Fruit fly (Drosophila melanogaster): ENCODE results near the gene TotM.

Gene TotM

dm6 chr2L:5304367-5304766 lies 25.3 kb upstream of the TotM start:
- TF ChIP-seq CG1620 (GFP tag; optimal IDR thresholded peaks at IDR 0.05) (no peak), CG14711 (tag; optimal IDR thresholded peaks at IDR 0.05) (peak; percentile 30), toe (GFP tag; optimal IDR thresholded peaks at IDR 0.05) (no peak), CG5204 (GFP tag; optimal IDR thresholded peaks at IDR 0.05) (no peak), CG11617 (GFP tag; optimal IDR thresholded peaks at IDR 0.05) (no peak), Crg-1 (GFP tag; optimal IDR thresholded peaks at IDR 0.05) (peak; percentile 32), Mnt (GFP tag; optimal IDR thresholded peaks at IDR 0.05) (peak; percentile 15), cic (GFP tag; optimal IDR thresholded peaks at IDR 0.05) (peak; percentile 67), kay (GFP tag; ENCODE audit: borderline replicate concordance) (peak; percentile 92), pad (GFP tag; optimal IDR thresholded peaks at IDR 0.05) (no peak), Clk (GFP tag; optimal IDR thresholded peaks at IDR 0.05) (no peak), CG12768 (GFP tag; optimal IDR thresholded peaks at IDR 0.05) (peak; percentile 24), CG7101 (tag; optimal IDR thresholded peaks at IDR 0.05) (peak; percentile 47), bab1 (GFP tag; optimal IDR thresholded peaks at IDR 0.05) (no peak), CG7045 (GFP tag; optimal IDR thresholded peaks at IDR 0.05) (peak; percentile 24), tj (GFP tag; optimal IDR thresholded peaks at IDR 0.05) (no peak), Hr96 (GFP tag; optimal IDR thresholded peaks at IDR 0.05) (peak; percentile 37), CG33017 (tag; optimal IDR thresholded peaks at IDR 0.05) (peak; percentile 11), ovo (GFP tag; optimal IDR thresholded peaks at IDR 0.05) (peak; percentile 11), cnc (optimal IDR thresholded peaks at IDR 0.05) (no peak)

dm6 chr2L:5305240-5305875 lies 24.3 kb upstream of the TotM start:
- peak; percentile 56 for TF ChIP-seq ovo (GFP tag; optimal IDR thresholded peaks at IDR 0.05)
- no peak for TF ChIP-seq CG7101 (tag; optimal IDR thresholded peaks at IDR 0.05)
- TF ChIP-seq Mnt (GFP tag; optimal IDR thresholded peaks at IDR 0.05), result peak; percentile 91
- peak; percentile 91 for TF ChIP-seq Clk (GFP tag; optimal IDR thresholded peaks at IDR 0.05)
- TF ChIP-seq CG7045 (GFP tag; optimal IDR thresholded peaks at IDR 0.05), result no peak
- no peak for TF ChIP-seq CG14711 (tag; optimal IDR thresholded peaks at IDR 0.05)
- no peak for TF ChIP-seq CG5204 (GFP tag; optimal IDR thresholded peaks at IDR 0.05)
- TF ChIP-seq Hr96 (GFP tag; optimal IDR thresholded peaks at IDR 0.05), result peak; percentile 22
- peak; percentile 91 for TF ChIP-seq CG12768 (GFP tag; optimal IDR thresholded peaks at IDR 0.05)
- TF ChIP-seq Crg-1 (GFP tag; optimal IDR thresholded peaks at IDR 0.05), result no peak
- TF ChIP-seq cnc (optimal IDR thresholded peaks at IDR 0.05), result no peak
- peak; percentile 98 for TF ChIP-seq kay (GFP tag; ENCODE audit: borderline replicate concordance)
- peak; percentile 4 for TF ChIP-seq bab1 (GFP tag; optimal IDR thresholded peaks at IDR 0.05)
- TF ChIP-seq CG11617 (GFP tag; optimal IDR thresholded peaks at IDR 0.05), result no peak
- no peak for TF ChIP-seq CG1620 (GFP tag; optimal IDR thresholded peaks at IDR 0.05)
- peak; percentile 93 for TF ChIP-seq tj (GFP tag; optimal IDR thresholded peaks at IDR 0.05)
- TF ChIP-seq pad (GFP tag; optimal IDR thresholded peaks at IDR 0.05), result peak; percentile 29
- no peak for TF ChIP-seq CG33017 (tag; optimal IDR thresholded peaks at IDR 0.05)
- peak; percentile 99 for TF ChIP-seq cic (GFP tag; optimal IDR thresholded peaks at IDR 0.05)
- peak; percentile 63 for TF ChIP-seq toe (GFP tag; optimal IDR thresholded peaks at IDR 0.05)

dm6 chr2L:5306373-5306997 lies 23.2 kb upstream of the TotM start:
- TF ChIP-seq CG7101 (tag; optimal IDR thresholded peaks at IDR 0.05) (peak; percentile 42), cic (GFP tag; optimal IDR thresholded peaks at IDR 0.05) (peak; percentile 98), CG33017 (tag; optimal IDR thresholded peaks at IDR 0.05) (peak; percentile 66), CG5204 (GFP tag; optimal IDR thresholded peaks at IDR 0.05) (no peak), Mnt (GFP tag; optimal IDR thresholded peaks at IDR 0.05) (peak; percentile 95), CG12768 (GFP tag; optimal IDR thresholded peaks at IDR 0.05) (peak; percentile 84), Clk (GFP tag; optimal IDR thresholded peaks at IDR 0.05) (peak; percentile 58), bab1 (GFP tag; optimal IDR thresholded peaks at IDR 0.05) (no peak), CG7045 (GFP tag; optimal IDR thresholded peaks at IDR 0.05) (peak; percentile 49), Hr96 (GFP tag; optimal IDR thresholded peaks at IDR 0.05) (peak; percentile 33), CG14711 (tag; optimal IDR thresholded peaks at IDR 0.05) (peak; percentile 21), toe (GFP tag; optimal IDR thresholded peaks at IDR 0.05) (peak; percentile 43), kay (GFP tag; ENCODE audit: borderline replicate concordance) (peak; percentile 98), CG11617 (GFP tag; optimal IDR thresholded peaks at IDR 0.05) (peak; percentile 47), CG1620 (GFP tag; optimal IDR thresholded peaks at IDR 0.05) (peak; percentile 22), Crg-1 (GFP tag; optimal IDR thresholded peaks at IDR 0.05) (no peak), ovo (GFP tag; optimal IDR thresholded peaks at IDR 0.05) (peak; percentile 2), tj (GFP tag; optimal IDR thresholded peaks at IDR 0.05) (peak; percentile 51), pad (GFP tag; optimal IDR thresholded peaks at IDR 0.05) (peak; percentile 50), cnc (optimal IDR thresholded peaks at IDR 0.05) (peak in 1 of 2 experiments; percentile 14)

- TF ChIP-seq tj (GFP tag; optimal IDR thresholded peaks at IDR 0.05), result no peak
- no peak for TF ChIP-seq Mnt (GFP tag; optimal IDR thresholded peaks at IDR 0.05)
- no peak for TF ChIP-seq Clk (GFP tag; optimal IDR thresholded peaks at IDR 0.05)
- no peak for TF ChIP-seq kay (GFP tag; ENCODE audit: borderline replicate concordance)
- no peak for TF ChIP-seq CG5204 (GFP tag; optimal IDR thresholded peaks at IDR 0.05)
- no peak for TF ChIP-seq CG7045 (GFP tag; optimal IDR thresholded peaks at IDR 0.05)
- TF ChIP-seq CG14711 (tag; optimal IDR thresholded peaks at IDR 0.05), result no peak
- no peak for TF ChIP-seq toe (GFP tag; optimal IDR thresholded peaks at IDR 0.05)
- TF ChIP-seq ovo (GFP tag; optimal IDR thresholded peaks at IDR 0.05), result no peak
- TF ChIP-seq CG1620 (GFP tag; optimal IDR thresholded peaks at IDR 0.05), result no peak
- no peak for TF ChIP-seq cnc (optimal IDR thresholded peaks at IDR 0.05)
- TF ChIP-seq bab1 (GFP tag; optimal IDR thresholded peaks at IDR 0.05), result no peak
- no peak for TF ChIP-seq Crg-1 (GFP tag; optimal IDR thresholded peaks at IDR 0.05)
- no peak for TF ChIP-seq CG33017 (tag; optimal IDR thresholded peaks at IDR 0.05)
- no peak for TF ChIP-seq CG12768 (GFP tag; optimal IDR thresholded peaks at IDR 0.05)
- TF ChIP-seq Hr96 (GFP tag; optimal IDR thresholded peaks at IDR 0.05), result no peak
- TF ChIP-seq pad (GFP tag; optimal IDR thresholded peaks at IDR 0.05), result no peak
- TF ChIP-seq cic (GFP tag; optimal IDR thresholded peaks at IDR 0.05), result no peak
- no peak for TF ChIP-seq CG11617 (GFP tag; optimal IDR thresholded peaks at IDR 0.05)
- TF ChIP-seq CG7101 (tag; optimal IDR thresholded peaks at IDR 0.05), result no peak
Observed at dm6 chr2L:5309369-5309768, 20.3 kb upstream of the TotM start.
